Fruit fly (Drosophila melanogaster) whole organism, wandering third instar larva: ENCODE data around the gene heca.

ENCODE experiments used
- CG32264 ChIP-seq: fragments of 200-800 bp; sonication (Bioruptor generic); optimal IDR thresholded peaks from 2 replicates; lab custom pipeline; 2016; ENCODE audit warnings: missing biosample characterization, missing genetic modification characterization
- CG9705 ChIP-seq: fragments of 200-800 bp; sonication (Bioruptor generic); optimal IDR thresholded peaks from 2 replicates; lab custom pipeline; 2018; ENCODE audit warnings: missing biosample characterization, mild to moderate bottlenecking, missing genetic modification characterization
- Dfd ChIP-seq: fragments of >200 bp; optimal IDR thresholded peaks from 2 replicates; lab custom pipeline; 2017; ENCODE audit warnings: missing biosample characterization, missing genetic modification characterization
- GATAd ChIP-seq: sonication (Bioruptor generic); optimal IDR thresholded peaks from 2 replicates; lab custom pipeline; 2016; ENCODE audit warnings: missing biosample characterization, missing genetic modification characterization
- HLH106 ChIP-seq: fragments of 200-800 bp; optimal IDR thresholded peaks from 3 replicates; lab custom pipeline; 2019; ENCODE audit warnings: missing biosample characterization, mild to moderate bottlenecking, missing genetic modification characterization, moderate library complexity
- Hnf4 ChIP-seq: fragments of 200-800 bp; sonication (Bioruptor generic); optimal IDR thresholded peaks from 2 replicates; lab custom pipeline; 2016; ENCODE audit warnings: missing biosample characterization, mild to moderate bottlenecking, missing genetic modification characterization
- Hr78 ChIP-seq: fragments of >200 bp; optimal IDR thresholded peaks from 2 replicates; lab custom pipeline; 2017; ENCODE audit warnings: missing biosample characterization, missing genetic modification characterization
- Hr83 ChIP-seq: fragments of 200-300 bp; sonication (Bioruptor generic); optimal IDR thresholded peaks from 2 replicates; lab custom pipeline; 2016; ENCODE audit warnings: missing biosample characterization, mild to moderate bottlenecking, missing genetic modification characterization, moderate library complexity; ENCODE audit not compliant: poor library complexity, severe bottlenecking
- Jra ChIP-seq: sonication (Bioruptor generic); optimal IDR thresholded peaks from 2 replicates; lab custom pipeline; 2016; ENCODE audit warnings: missing biosample characterization, missing genetic modification characterization
- Mio ChIP-seq: sonication (Bioruptor generic); optimal IDR thresholded peaks from 2 replicates; lab custom pipeline; 2016; ENCODE audit warnings: missing biosample characterization, missing genetic modification characterization
- Myc ChIP-seq: fragments of >200 bp; optimal IDR thresholded peaks from 2 replicates; lab custom pipeline; 2017
- OdsH ChIP-seq: fragments of 200-800 bp; sonication (Bioruptor generic); optimal IDR thresholded peaks from 2 replicates; lab custom pipeline; 2016; ENCODE audit warnings: missing biosample characterization, mild to moderate bottlenecking, missing genetic modification characterization
- Rel ChIP-seq, 2 experiments: fragments of 200-800 bp; sonication (Bioruptor generic) in 1 of 2; optimal IDR thresholded peaks; 2 replicates in 1 of 2; 3 replicates in 1 of 2; lab custom pipeline; 2016 to 2019; ENCODE audit warnings: mild to moderate bottlenecking in 2 of 2, missing biosample characterization in 2 of 2, missing genetic modification characterization in 2 of 2, moderate library complexity in 1 of 2
- Sp1 ChIP-seq: fragments of 200-800 bp; sonication (Bioruptor generic); optimal IDR thresholded peaks from 3 replicates; lab custom pipeline; 2019; ENCODE audit warnings: missing biosample characterization, mild to moderate bottlenecking, missing genetic modification characterization, moderate library complexity
- Vsx2 ChIP-seq: fragments of 200-300, 225-300 bp; sonication (Bioruptor generic); optimal IDR thresholded peaks from 2 replicates; lab custom pipeline; 2018; ENCODE audit warnings: missing biosample characterization, missing genetic modification characterization; ENCODE audit not compliant: partially characterized antibody
- br ChIP-seq: fragments of 200-800 bp; sonication (Bioruptor generic); optimal IDR thresholded peaks from 2 replicates; lab custom pipeline; 2016; ENCODE audit warnings: missing biosample characterization, missing genetic modification characterization
- brk ChIP-seq: fragments of 200-800 bp; sonication (Bioruptor generic); optimal IDR thresholded peaks from 2 replicates; lab custom pipeline; 2016; ENCODE audit warnings: missing biosample characterization, mild to moderate bottlenecking, missing genetic modification characterization
- dmrt93B ChIP-seq: fragments of 200-800 bp; sonication (Bioruptor generic); optimal IDR thresholded peaks from 2 replicates; lab custom pipeline; 2018; ENCODE audit warnings: missing biosample characterization, mild to moderate bottlenecking, missing genetic modification characterization
- dsf ChIP-seq: sonication (Bioruptor generic); optimal IDR thresholded peaks from 2 replicates; lab custom pipeline; 2016; ENCODE audit warnings: missing biosample characterization, missing genetic modification characterization, borderline replicate concordance
- ey ChIP-seq: fragments of 200-800 bp; sonication (Bioruptor generic); optimal IDR thresholded peaks from 2 replicates; lab custom pipeline; 2016; ENCODE audit warnings: missing biosample characterization, missing genetic modification characterization
- foxo ChIP-seq, 2 experiments: fragments of 200-800 bp; sonication (Bioruptor generic); optimal IDR thresholded peaks; 2 replicates in 1 of 2; 3 replicates in 1 of 2; lab custom pipeline; 2016 to 2017; ENCODE audit warnings: missing biosample characterization in 2 of 2, missing genetic modification characterization in 2 of 2
- fru ChIP-seq: fragments of 200-800 bp; sonication (Bioruptor generic); optimal IDR thresholded peaks from 3 replicates; lab custom pipeline; 2016; ENCODE audit warnings: missing biosample characterization, mild to moderate bottlenecking, missing genetic modification characterization
- h ChIP-seq: fragments of 200-800 bp; sonication (Bioruptor generic); optimal IDR thresholded peaks from 3 replicates; lab custom pipeline; 2016; ENCODE audit warnings: missing biosample characterization, mild to moderate bottlenecking, missing genetic modification characterization
- pan ChIP-seq: fragments of >200 bp; optimal IDR thresholded peaks from 2 replicates; lab custom pipeline; 2017
- psq ChIP-seq: fragments of 200-800 bp; sonication (Bioruptor generic); optimal IDR thresholded peaks from 3 replicates; lab custom pipeline; 2017; ENCODE audit warnings: missing biosample characterization, mild to moderate bottlenecking, missing genetic modification characterization, moderate library complexity
- rgr ChIP-seq: fragments of 200-800 bp; sonication (Bioruptor generic); optimal IDR thresholded peaks from 3 replicates; lab custom pipeline; 2016; ENCODE audit warnings: missing biosample characterization, mild to moderate bottlenecking, missing genetic modification characterization
- sage ChIP-seq: fragments of 200-800 bp; sonication (Bioruptor generic); optimal IDR thresholded peaks from 2 replicates; lab custom pipeline; 2016; ENCODE audit warnings: missing biosample characterization, mild to moderate bottlenecking, missing genetic modification characterization
- sv ChIP-seq: fragments of 200-800 bp; sonication (Bioruptor generic); optimal IDR thresholded peaks from 3 replicates; lab custom pipeline; 2016; ENCODE audit warnings: missing biosample characterization, missing genetic modification characterization
- tai ChIP-seq: sonication (Bioruptor generic); optimal IDR thresholded peaks from 2 replicates; lab custom pipeline; 2016; ENCODE audit warnings: missing biosample characterization, missing genetic modification characterization
- usp ChIP-seq: fragments of >200 bp; optimal IDR thresholded peaks from 2 replicates; lab custom pipeline; 2017; ENCODE audit warnings: missing biosample characterization, missing genetic modification characterization
- woc ChIP-seq: sonication (Bioruptor generic); optimal IDR thresholded peaks from 2 replicates; lab custom pipeline; 2016; ENCODE audit warnings: missing biosample characterization, mild to moderate bottlenecking, missing genetic modification characterization

The heca gene

dm6 chr3R:30336100-30336499 is 58.4 kb downstream of the heca start:
- peak; percentile 15 for TF ChIP-seq Jra
- TF ChIP-seq ey (GFP tag; lab: Kevin White, UChicago), result peak; percentile 86
- peak; percentile 83 for TF ChIP-seq rgr
- peak; percentile 66 for TF ChIP-seq tai
- peak; percentile 73 for TF ChIP-seq HLH106 (tag; lab: Kevin White, UChicago)
- no peak for TF ChIP-seq Vsx2
- TF ChIP-seq Rel (GFP tag; optimal IDR thresholded peaks at IDR 0.05; lab: Kevin White, UChicago), result peak; percentile 15
- TF ChIP-seq Rel (tag; optimal IDR thresholded peaks at IDR 0.05; lab: Kevin White, UChicago), result no peak
- TF ChIP-seq woc (GFP tag; lab: Kevin White, UChicago), result peak; percentile 78
- peak; percentile 42 for TF ChIP-seq CG32264 (GFP tag; lab: Kevin White, UChicago)
- TF ChIP-seq Sp1, result peak; percentile 68
- TF ChIP-seq psq (GFP tag; lab: Kevin White, UChicago), result peak; percentile 61
- peak; percentile 42 for TF ChIP-seq sage (GFP tag; lab: Kevin White, UChicago)
- peak; percentile 54 for TF ChIP-seq dmrt93B (GFP tag; lab: Kevin White, UChicago)
- peak; percentile 80 for TF ChIP-seq Hnf4 (GFP tag; lab: Kevin White, UChicago)
- peak; percentile 18 for TF ChIP-seq GATAd (GFP tag; lab: Kevin White, UChicago)
- TF ChIP-seq foxo (GFP tag; optimal IDR thresholded peaks at IDR 0.05; lab: Kevin White, UChicago), result peak; percentile 12 to 84
- peak; percentile 81 for TF ChIP-seq fru (GFP tag; lab: Kevin White, UChicago)
- TF ChIP-seq dsf (GFP tag; lab: Kevin White, UChicago), result peak; percentile 31
- TF ChIP-seq brk (GFP tag; lab: Kevin White, UChicago), result peak; percentile 35
- TF ChIP-seq pan (lab: Kevin White, UChicago), result no peak
- no peak for TF ChIP-seq Hr78 (GFP tag; lab: Kevin White, UChicago)
- TF ChIP-seq Dfd (GFP tag; lab: Kevin White, UChicago), result no peak
- peak; percentile 79 for TF ChIP-seq OdsH
- TF ChIP-seq h (GFP tag; lab: Kevin White, UChicago), result peak; percentile 90
- no peak for TF ChIP-seq sv (GFP tag; lab: Kevin White, UChicago)
- TF ChIP-seq br (GFP tag; lab: Kevin White, UChicago), result peak; percentile 85
- no peak for TF ChIP-seq Mio (GFP tag; lab: Kevin White, UChicago)

dm6 chr3R:30337448-30337847 is 59.7 kb downstream of the heca start:
- no peak for TF ChIP-seq usp (GFP tag; lab: Kevin White, UChicago)
- TF ChIP-seq Sp1, result no peak
- TF ChIP-seq tai, result no peak
- no peak for TF ChIP-seq OdsH
- no peak for TF ChIP-seq br (GFP tag; lab: Kevin White, UChicago)
- no peak for TF ChIP-seq psq (GFP tag; lab: Kevin White, UChicago)

dm6 chr3R:30337919-30338647 is 60.4 kb downstream of the heca start:
- TF ChIP-seq usp (GFP tag; lab: Kevin White, UChicago) (no peak), Myc (lab: Kevin White, UChicago) (peak; percentile 56)

- TF ChIP-seq CG32264 (GFP tag; lab: Kevin White, UChicago), result no peak
- no peak for TF ChIP-seq Dfd (GFP tag; lab: Kevin White, UChicago)
- TF ChIP-seq br (GFP tag; lab: Kevin White, UChicago), result no peak
- no peak for TF ChIP-seq sage (GFP tag; lab: Kevin White, UChicago)
- no peak for TF ChIP-seq sv (GFP tag; lab: Kevin White, UChicago)
- no peak for TF ChIP-seq Myc (lab: Kevin White, UChicago)
- TF ChIP-seq brk (GFP tag; lab: Kevin White, UChicago), result no peak
- no peak for TF ChIP-seq tai
- no peak for TF ChIP-seq Hr78 (GFP tag; lab: Kevin White, UChicago)
- no peak for TF ChIP-seq Hr83
- no peak for TF ChIP-seq foxo (GFP tag; optimal IDR thresholded peaks at IDR 0.05; lab: Kevin White, UChicago)
Measured at dm6 chr3R:30338648-30339038, 60.9 kb downstream of the heca start.

- TF ChIP-seq CG9705 (GFP tag; lab: Kevin White, UChicago) (no peak), Rel (GFP tag; optimal IDR thresholded peaks at IDR 0.05; lab: Kevin White, UChicago) (no peak), Rel (tag; optimal IDR thresholded peaks at IDR 0.05; lab: Kevin White, UChicago) (no peak)
- TF ChIP-seq, all 38 proteins: peak for 0
Measured at dm6 chr3R:30343048-30343447, 65.3 kb downstream of the heca start.
